Fruit fly (Drosophila melanogaster) whole organism, embryonic: ENCODE measurements around the gene pps.

Source experiments
- CG11398 ChIP-seq: fragments of 200-800 bp; sonication (Bioruptor generic); optimal IDR thresholded peaks from 2 replicates; lab custom pipeline; 2016; ENCODE audit warnings: missing biosample characterization, missing genetic modification characterization
- CG11504 ChIP-seq: fragments of 200-800 bp; sonication (Bioruptor generic); optimal IDR thresholded peaks from 3 replicates; lab custom pipeline; 2019; ENCODE audit warnings: missing biosample characterization, mild to moderate bottlenecking, missing genetic modification characterization, moderate library complexity
- CG1529 ChIP-seq: fragments of 200-800 bp; sonication (Bioruptor generic); optimal IDR thresholded peaks from 3 replicates; lab custom pipeline; 2018; ENCODE audit warnings: missing biosample characterization, missing genetic modification characterization
- CG2116 ChIP-seq: fragments of 200-800 bp; sonication (Bioruptor generic); optimal IDR thresholded peaks from 3 replicates; lab custom pipeline; 2018; ENCODE audit warnings: missing biosample characterization, mild to moderate bottlenecking, missing genetic modification characterization
- CG2129 ChIP-seq: fragments of 200-800 bp; sonication (Bioruptor generic); IDR thresholded peaks from 2 replicates; pipeline ENCODE4 v1.3.6; 2022; ENCODE audit warnings: missing biosample characterization, missing genetic modification characterization; ENCODE audit not compliant: partially characterized antibody
- CG30431 ChIP-seq: fragments of 200-800 bp; sonication (Bioruptor generic); optimal IDR thresholded peaks from 2 replicates; lab custom pipeline; 2017; ENCODE audit warnings: missing biosample characterization, missing genetic modification characterization
- CG33557 ChIP-seq: fragments of 200-800 bp; sonication (Bioruptor generic); optimal IDR thresholded peaks from 2 replicates; lab custom pipeline; 2019; ENCODE audit warnings: missing biosample characterization, mild to moderate bottlenecking, missing genetic modification characterization, moderate library complexity
- CG34376 ChIP-seq: fragments of 200-800 bp; sonication (Bioruptor generic); optimal IDR thresholded peaks from 2 replicates; lab custom pipeline; 2018; ENCODE audit warnings: missing biosample characterization, mild to moderate bottlenecking, missing genetic modification characterization
- CG3838 ChIP-seq: fragments of 200-800 bp; sonication (Bioruptor generic); optimal IDR thresholded peaks from 3 replicates; lab custom pipeline; 2016; ENCODE audit warnings: missing biosample characterization, missing genetic modification characterization
- CG4328 ChIP-seq: fragments of 200-800 bp; sonication (Bioruptor generic); optimal IDR thresholded peaks from 3 replicates; lab custom pipeline; 2017; ENCODE audit warnings: missing biosample characterization, missing genetic modification reagents, missing genetic modification characterization
- CG6654 ChIP-seq: fragments of 200-800 bp; sonication (Bioruptor generic); optimal IDR thresholded peaks from 2 replicates; lab custom pipeline; 2017; ENCODE audit warnings: missing biosample characterization, mild to moderate bottlenecking, missing genetic modification characterization
- CG6791 ChIP-seq: fragments of 200-800 bp; sonication (Bioruptor generic); IDR thresholded peaks from 3 replicates; pipeline ENCODE4 v1.3.6; 2022; ENCODE audit warnings: missing biosample characterization, missing genetic modification characterization; ENCODE audit not compliant: partially characterized antibody
- CG8388 ChIP-seq: fragments of 200-800 bp; sonication (Bioruptor generic); optimal IDR thresholded peaks from 2 replicates; lab custom pipeline; 2019; ENCODE audit warnings: missing biosample characterization, mild to moderate bottlenecking, missing genetic modification characterization, moderate library complexity
- CHES-1-like ChIP-seq: fragments of 200-800 bp; sonication (Bioruptor generic); optimal IDR thresholded peaks from 2 replicates; lab custom pipeline; 2016; ENCODE audit warnings: missing biosample characterization, missing genetic modification characterization
- D19A ChIP-seq: fragments of 200-800 bp; optimal IDR thresholded peaks from 3 replicates; lab custom pipeline; 2019; ENCODE audit warnings: missing biosample characterization, mild to moderate bottlenecking, missing genetic modification characterization, moderate library complexity
- Dfd ChIP-seq, 2 experiments: fragments of >200 bp; optimal IDR thresholded peaks; 2 replicates each; lab custom pipeline; 2017; ENCODE audit warnings: missing biosample characterization in 2 of 2, missing genetic modification characterization in 2 of 2
- HmgD ChIP-seq: fragments of 200-800 bp; sonication (Bioruptor generic); optimal IDR thresholded peaks from 3 replicates; lab custom pipeline; 2016; ENCODE audit warnings: missing biosample characterization, missing genetic modification characterization
- Hmr ChIP-seq: fragments of 200-800 bp; sonication (Bioruptor generic); optimal IDR thresholded peaks from 3 replicates; lab custom pipeline; 2017; ENCODE audit warnings: mild to moderate bottlenecking, missing biosample characterization, missing genetic modification reagents, missing genetic modification characterization
- MTF-1 ChIP-seq: fragments of 200-800 bp; sonication (Bioruptor generic); optimal IDR thresholded peaks from 2 replicates; lab custom pipeline; 2018; ENCODE audit warnings: missing biosample characterization, mild to moderate bottlenecking, missing genetic modification characterization, borderline replicate concordance
- Meics ChIP-seq: fragments of 200-800 bp; sonication (Bioruptor generic); optimal IDR thresholded peaks from 2 replicates; lab custom pipeline; 2017; ENCODE audit warnings: missing biosample characterization, mild to moderate bottlenecking, missing genetic modification characterization
- Ptx1 ChIP-seq: fragments of 200-800 bp; sonication (Bioruptor generic); IDR thresholded peaks from 2 replicates; pipeline ENCODE4 v1.3.6; 2022; ENCODE audit warnings: missing biosample characterization, missing genetic modification characterization
- Spps ChIP-seq: fragments of 200-800 bp; sonication (Bioruptor generic); optimal IDR thresholded peaks from 2 replicates; lab custom pipeline; 2018; ENCODE audit warnings: missing biosample characterization, mild to moderate bottlenecking, missing genetic modification characterization
- Sry-β ChIP-seq: fragments of 200-800 bp; sonication (Bioruptor generic); optimal IDR thresholded peaks from 2 replicates; lab custom pipeline; 2018; ENCODE audit warnings: missing biosample characterization, mild to moderate bottlenecking, missing genetic modification characterization, moderate library complexity
- Sry-δ ChIP-seq: fragments of 200-800 bp; sonication (Bioruptor generic); optimal IDR thresholded peaks from 2 replicates; lab custom pipeline; 2016; ENCODE audit warnings: missing biosample characterization, missing genetic modification characterization
- Vsx1 ChIP-seq: fragments of 200-800 bp; sonication (Bioruptor generic); optimal IDR thresholded peaks from 2 replicates; lab custom pipeline; 2017; ENCODE audit warnings: missing biosample characterization, mild to moderate bottlenecking, missing genetic modification characterization, missing genetic modification reagents
- Xrp1 ChIP-seq: fragments of 200-800 bp; sonication (Bioruptor generic); IDR thresholded peaks from 2 replicates; pipeline ENCODE4 v1.3.6; 2022; ENCODE audit warnings: missing biosample characterization, missing genetic modification characterization
- aop ChIP-seq: fragments of 200-800 bp; sonication (Bioruptor generic); IDR thresholded peaks from 2 replicates; pipeline ENCODE4 v1.3.6; 2022; ENCODE audit warnings: missing biosample characterization, missing genetic modification characterization
- ara ChIP-seq: fragments of 200-800 bp; sonication (Bioruptor generic); IDR thresholded peaks from 2 replicates; pipeline ENCODE4 v1.3.6; 2022; ENCODE audit warnings: missing biosample characterization, missing genetic modification characterization
- bab2 ChIP-seq: fragments of 200-800 bp; sonication (Bioruptor generic); optimal IDR thresholded peaks from 2 replicates; lab custom pipeline; 2016; ENCODE audit warnings: missing biosample characterization, missing genetic modification characterization
- bbx ChIP-seq: fragments of 200-800 bp; sonication (Bioruptor generic); IDR thresholded peaks from 2 replicates; pipeline ENCODE4 v1.3.6; 2022; ENCODE audit warnings: missing biosample characterization, missing genetic modification characterization; ENCODE audit not compliant: partially characterized antibody
- chinmo ChIP-seq: fragments of 200-800 bp; sonication (Bioruptor generic); IDR thresholded peaks from 4 replicates; pipeline ENCODE4 v1.3.6; 2022; ENCODE audit warnings: missing biosample characterization, missing genetic modification characterization; ENCODE audit not compliant: partially characterized antibody
- exex ChIP-seq: fragments of 200-800 bp; sonication (Bioruptor generic); optimal IDR thresholded peaks from 4 replicates; lab custom pipeline; 2018; ENCODE audit warnings: missing biosample characterization, mild to moderate bottlenecking, missing genetic modification characterization, moderate library complexity
- grn ChIP-seq: fragments of 200-800 bp; sonication (Bioruptor generic); optimal IDR thresholded peaks from 3 replicates; lab custom pipeline; 2017; ENCODE audit warnings: missing biosample characterization, missing genetic modification characterization
- hb ChIP-seq: fragments of 200-800 bp; sonication (Bioruptor generic); IDR thresholded peaks from 3 replicates; pipeline ENCODE4 v1.3.6; 2022; ENCODE audit warnings: missing biosample characterization, missing genetic modification characterization; ENCODE audit not compliant: partially characterized antibody
- lab ChIP-seq: fragments of 200-800 bp; sonication (Bioruptor generic); optimal IDR thresholded peaks from 3 replicates; lab custom pipeline; 2017; ENCODE audit warnings: missing biosample characterization, missing genetic modification characterization, mild to moderate bottlenecking, moderate library complexity, missing genetic modification reagents
- lilli ChIP-seq: fragments of 200-800 bp; sonication (Bioruptor generic); optimal IDR thresholded peaks from 3 replicates; lab custom pipeline; 2016; ENCODE audit warnings: missing biosample characterization, missing genetic modification characterization
- luna ChIP-seq: fragments of 200-800 bp; sonication (Bioruptor generic); optimal IDR thresholded peaks from 2 replicates; lab custom pipeline; 2016; ENCODE audit warnings: missing biosample characterization, missing genetic modification characterization
- mirr ChIP-seq: fragments of 200-800 bp; sonication (Bioruptor generic); optimal IDR thresholded peaks from 3 replicates; lab custom pipeline; 2018; ENCODE audit warnings: missing biosample characterization, mild to moderate bottlenecking, missing genetic modification characterization
- nom ChIP-seq: fragments of 200-800 bp; sonication (Bioruptor generic); optimal IDR thresholded peaks from 2 replicates; lab custom pipeline; 2017; ENCODE audit warnings: missing biosample characterization, missing genetic modification characterization, mild to moderate bottlenecking, moderate library complexity, missing genetic modification reagents
- onecut ChIP-seq: fragments of 200-800 bp; sonication (Bioruptor generic); IDR thresholded peaks from 2 replicates; pipeline ENCODE4 v1.3.6; 2022; ENCODE audit warnings: missing biosample characterization, missing genetic modification characterization
- salm ChIP-seq: fragments of 200-800 bp; sonication (Bioruptor generic); optimal IDR thresholded peaks from 2 replicates; lab custom pipeline; 2018; ENCODE audit warnings: missing biosample characterization, mild to moderate bottlenecking, missing genetic modification characterization
- sens ChIP-seq: fragments of 200-800 bp; sonication (Bioruptor generic); peaks from one replicate; lab custom pipeline; 2016; ENCODE audit warnings: missing biosample characterization, missing genetic modification characterization
- sna ChIP-seq: fragments of 200-800 bp; sonication (Bioruptor generic); IDR thresholded peaks from 2 replicates; pipeline ENCODE4 v1.3.6; 2022; ENCODE audit warnings: missing biosample characterization, missing genetic modification characterization; ENCODE audit not compliant: partially characterized antibody
- zfh1 ChIP-seq: fragments of 200-800 bp; sonication (Bioruptor generic); IDR thresholded peaks from 3 replicates; pipeline ENCODE4 v1.3.6; 2022; ENCODE audit warnings: missing biosample characterization, missing genetic modification characterization

The pps gene

dm6 chr3R:12402935-12403334 lies 10.7 kb upstream of the pps start (continued):
- TF ChIP-seq CG11398 (GFP tag; lab: Kevin White, UChicago) (peak; percentile 88), bab2 (GFP tag; lab: Kevin White, UChicago) (peak; percentile 95), grn (GFP tag; lab: Kevin White, UChicago) (peak; percentile 98), Spps (peak; percentile 98), CG6791 (GFP tag; lab: Robert Waterston, UW) (no peak), CG4328 (GFP tag; lab: Kevin White, UChicago) (peak; percentile 97), CG1529 (peak; percentile 96), Sry-β (GFP tag; lab: Kevin White, UChicago) (peak; percentile 74), Xrp1 (GFP tag; lab: Robert Waterston, UW) (peak; percentile 99), CHES-1-like (GFP tag; lab: Kevin White, UChicago) (peak; percentile 90), Meics (GFP tag; lab: Kevin White, UChicago) (peak; percentile 99), MTF-1 (GFP tag; lab: Kevin White, UChicago) (peak; percentile 99), chinmo (GFP tag; lab: Robert Waterston, UW) (no peak), CG6654 (peak; percentile 94)

- TF ChIP-seq sens (GFP tag; lab: Kevin White, UChicago) (peak; percentile 49), D19A (tag; lab: Kevin White, UChicago) (peak; percentile 3), CG30431 (GFP tag; lab: Kevin White, UChicago) (no peak), exex (tag; lab: Kevin White, UChicago) (peak; percentile 92), CG11504 (no peak), Sry-δ (no peak), CG34376 (GFP tag; lab: Kevin White, UChicago) (peak; percentile 54), salm (tag; lab: Kevin White, UChicago) (peak; percentile 2), mirr (GFP tag; lab: Kevin White, UChicago) (peak; percentile 91), Vsx1 (GFP tag; lab: Kevin White, UChicago) (peak; percentile 48)
- TF ChIP-seq, all 482 proteins: peak for 7
Observed at dm6 chr3R:12405134-12405533, 8.5 kb upstream of the pps start.

dm6 chr3R:12405928-12406234 lies 7.7 kb upstream of the pps start, which contains the start of gene Cyp9f2:
Gene Cyp9f2, minus strand, starts transcription at chr3R:12406028.
- 0 out of 2 replicates have a peak, but pooled peaks have one; percentile 8 for TF ChIP-seq bbx
- TF ChIP-seq lilli (GFP tag; lab: Kevin White, UChicago) = no peak

dm6 chr3R:12406235-12407196 lies 7.1 kb upstream of the pps start, which contains the start of gene CG5167:
Gene CG5167, plus strand, starts transcription at chr3R:12406532.
- no peak for TF ChIP-seq sna (GFP tag; lab: Robert Waterston, UW)
- no peak for TF ChIP-seq hb (GFP tag; lab: Robert Waterston, UW)
- peak; percentile 22 for TF ChIP-seq luna (GFP tag; lab: Kevin White, UChicago)
- TF ChIP-seq onecut = peak; percentile 23; the same call in 1 of the 2 replicates
- peak; percentile 35 for TF ChIP-seq Hmr
- TF ChIP-seq CG2116 (GFP tag; lab: Kevin White, UChicago) = peak; percentile 43
- TF ChIP-seq nom (GFP tag; lab: Kevin White, UChicago) = peak; percentile 95
- TF ChIP-seq Ptx1 (GFP tag; lab: Robert Waterston, UW) = no peak
- TF ChIP-seq lilli (GFP tag; lab: Kevin White, UChicago) = peak; percentile 45
- TF ChIP-seq CG2129 (GFP tag; lab: Robert Waterston, UW) = no peak
- peak; percentile 19 for TF ChIP-seq CG33557 (GFP tag; lab: Kevin White, UChicago)
- peak; percentile 24 for TF ChIP-seq CG8388 (GFP tag; lab: Kevin White, UChicago)
- TF ChIP-seq Dfd (GFP tag; optimal IDR thresholded peaks at IDR 0.05; lab: Kevin White, UChicago) = no peak
- TF ChIP-seq aop (GFP tag; lab: Robert Waterston, UW) = no peak
- no peak for TF ChIP-seq ara (GFP tag; lab: Robert Waterston, UW)
- TF ChIP-seq lab (GFP tag; lab: Kevin White, UChicago) = peak; percentile 54
- no peak for TF ChIP-seq zfh1 (GFP tag; lab: Robert Waterston, UW)
- no peak for TF ChIP-seq CG3838
- no peak for TF ChIP-seq HmgD
